Worm (Caenorhabditis elegans): ENCODE measurements around the gene B0222.11.
A peak's percentile ranks its signal among the peaks of the same experiment; 100 is the strongest.

Gene B0222.11

ce11 chrV:9202710-9203109 lies 34.7 kb upstream of the B0222.11 start, which contains the start of gene asp-2 (continued):
- no peak for TF ChIP-seq lin-39 (tag; optimal IDR thresholded peaks at IDR 0.05)
- no peak for TF ChIP-seq irx-1 (tag; optimal IDR thresholded peaks at IDR 0.05)
- no peak for TF ChIP-seq snpc-4 (tag; optimal IDR thresholded peaks at IDR 0.05)

- TF ChIP-seq C04F5.9 (tag; optimal IDR thresholded peaks at IDR 0.05) (no peak), hlh-17 (GFP tag; optimal IDR thresholded peaks at IDR 0.05; ENCODE audit: borderline replicate concordance) (no peak), xbp-1 (tag; optimal IDR thresholded peaks at IDR 0.05) (no peak), dsc-1 (tag; optimal IDR thresholded peaks at IDR 0.05) (no peak), ceh-8 (GFP tag; optimal IDR thresholded peaks at IDR 0.05) (no peak), sptf-1 (tag; optimal IDR thresholded peaks at IDR 0.05) (no peak), rnt-1 (tag; optimal IDR thresholded peaks at IDR 0.05) (no peak), ets-5 (GFP tag; IDR thresholded peaks at IDR 0.05) (no peak), nhr-84 (tag; optimal IDR thresholded peaks at IDR 0.05) (no peak), C16A3.4 (tag; optimal IDR thresholded peaks at IDR 0.05) (no peak), fos-1 (tag; optimal IDR thresholded peaks at IDR 0.05) (no peak), grh-1 (GFP tag; IDR thresholded peaks at IDR 0.05) (no peak), elt-3 (tag; optimal IDR thresholded peaks at IDR 0.05) (no peak), C34B4.2 (tag; optimal IDR thresholded peaks at IDR 0.05) (no peak), mab-9 (GFP tag; IDR thresholded peaks at IDR 0.05) (no peak), hlh-4 (tag; optimal IDR thresholded peaks at IDR 0.05) (no peak)
These were observed 30.9 kb upstream of the B0222.11 start, which contains the start of gene str-177 for ce11 chrV:9198887-9199286. Gene str-177, minus strand, starts transcription at chrV:9198987.

ce11 chrV:9197121-9197520 lies 29.1 kb upstream of the B0222.11 start, which contains the start of gene C24B5.4:
Gene C24B5.4, minus strand, starts transcription at chrV:9197326.
- TF ChIP-seq nhr-85 (tag) (no peak), blmp-1 (tag; optimal IDR thresholded peaks at IDR 0.05) (peak; percentile 41), fkh-8 (tag; optimal IDR thresholded peaks at IDR 0.05) (no peak)

ce11 chrV:9194055-9194454 lies 26.1 kb upstream of the B0222.11 start:
- TF ChIP-seq pqm-1 (tag; optimal IDR thresholded peaks at IDR 0.05) (no peak), ceh-82 (tag; optimal IDR thresholded peaks at IDR 0.05) (peak in 1 of 3 experiments; percentile 22), aha-1 (tag; optimal IDR thresholded peaks at IDR 0.05) (no peak), dsc-1 (tag; optimal IDR thresholded peaks at IDR 0.05) (peak; percentile 25), snu-23 (GFP tag; optimal IDR thresholded peaks at IDR 0.05) (no peak), ces-1 (GFP tag; optimal IDR thresholded peaks at IDR 0.05) (no peak), C34B4.2 (tag; optimal IDR thresholded peaks at IDR 0.05) (no peak), nhr-20 (tag; optimal IDR thresholded peaks at IDR 0.05) (no peak), egl-13 (tag; optimal IDR thresholded peaks at IDR 0.05) (peak; percentile 27), blmp-1 (tag; optimal IDR thresholded peaks at IDR 0.05) (no peak), alr-1 (tag; optimal IDR thresholded peaks at IDR 0.05; ENCODE audit: borderline replicate concordance) (no peak), pag-3 (tag; optimal IDR thresholded peaks at IDR 0.05; ENCODE audit: borderline replicate concordance, insufficient read depth) (no peak), hlh-17 (GFP tag; optimal IDR thresholded peaks at IDR 0.05; ENCODE audit: borderline replicate concordance) (no peak), ztf-11 (tag; optimal IDR thresholded peaks at IDR 0.05) (no peak), C16A3.4 (tag; optimal IDR thresholded peaks at IDR 0.05) (no peak), lin-39 (tag; optimal IDR thresholded peaks at IDR 0.05) (no peak), nhr-84 (tag; optimal IDR thresholded peaks at IDR 0.05) (no peak), sup-37 (GFP tag; optimal IDR thresholded peaks at IDR 0.05) (no peak), elt-3 (tag; optimal IDR thresholded peaks at IDR 0.05) (no peak), irx-1 (tag; optimal IDR thresholded peaks at IDR 0.05) (no peak), efl-1 (optimal IDR thresholded peaks at IDR 0.05) (no peak), efl-1 (GFP tag; optimal IDR thresholded peaks at IDR 0.05 in 1 of 2) (peak in 1 of 2 experiments; percentile 17), Y116A8C.19 (tag; optimal IDR thresholded peaks at IDR 0.05; ENCODE audit: borderline replicate concordance) (no peak), lin-14 (GFP tag; optimal IDR thresholded peaks at IDR 0.05) (peak; percentile 74), nhr-47 (tag; optimal IDR thresholded peaks at IDR 0.05) (peak; percentile 22), rnt-1 (tag; optimal IDR thresholded peaks at IDR 0.05) (no peak), fkh-8 (tag; optimal IDR thresholded peaks at IDR 0.05) (peak; percentile 1), zip-4 (GFP tag; optimal IDR thresholded peaks at IDR 0.05) (no peak), fkh-10 (GFP tag; optimal IDR thresholded peaks at IDR 0.05) (peak; percentile 53), sox-4 (tag; optimal IDR thresholded peaks at IDR 0.05) (no peak), aly-2 (tag; optimal IDR thresholded peaks at IDR 0.05) (no peak), ceh-8 (GFP tag; optimal IDR thresholded peaks at IDR 0.05) (no peak), nhr-77 (tag; optimal IDR thresholded peaks at IDR 0.05) (no peak)
